Worm (Caenorhabditis elegans): ENCODE measurements around the gene adah-1.

The adah-1 gene

DNA sequence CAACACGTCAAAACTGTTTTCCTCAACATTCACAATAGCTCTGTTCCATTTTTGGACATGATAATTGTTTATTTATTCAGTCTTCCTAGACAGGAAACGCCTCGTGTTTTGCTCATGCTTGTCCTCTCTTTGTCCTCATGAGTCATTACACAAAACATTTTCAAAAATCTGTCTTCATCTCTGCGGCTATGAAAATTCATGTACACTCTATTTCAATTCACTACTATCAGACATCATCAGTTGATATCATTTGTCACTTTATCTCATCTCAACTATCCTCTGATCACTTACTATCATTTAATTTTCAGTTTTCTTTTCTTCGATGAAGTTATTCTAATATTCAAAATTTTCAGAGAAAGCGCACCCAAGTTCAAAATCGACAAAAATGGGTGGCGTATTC lies at the start of gene adah-1:
TSS of gene adah-1 (plus strand) at position 354 of the 400 bp plus-strand sequence.
- TF ChIP-seq unc-62 (GFP tag; optimal IDR thresholded peaks at IDR 0.05): no peak

DNA sequence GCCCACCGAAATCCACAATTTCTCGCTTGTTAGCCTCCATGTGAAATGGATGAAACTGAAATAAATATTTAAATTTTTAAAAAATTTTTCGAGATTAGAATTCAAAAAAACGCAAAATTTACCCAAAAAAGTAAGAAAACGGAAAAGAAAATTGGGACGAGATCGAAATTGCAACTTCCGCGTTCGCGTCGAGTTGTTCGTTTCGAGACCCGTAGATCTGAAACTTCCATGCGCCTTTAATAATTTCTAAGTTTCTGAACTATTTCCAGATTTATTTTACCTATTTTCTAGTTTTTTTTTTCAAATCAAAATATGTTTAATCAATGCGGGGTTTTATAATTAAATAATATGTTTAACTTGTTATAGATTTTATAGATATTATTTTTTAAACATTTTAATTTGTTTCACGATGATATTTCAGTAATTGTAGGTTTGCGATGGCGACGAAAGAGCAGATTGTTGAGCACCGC lies 46.9 kb upstream of the adah-1 start, which contains the start of the genes pgl-1 and him-3:
TSS of gene pgl-1 (minus strand) at position 230 of the 470 bp plus-strand sequence.
TSS of gene him-3 (plus strand) at position 420 of the 470 bp plus-strand sequence.
- no peak for TF ChIP-seq unc-62 (GFP tag; optimal IDR thresholded peaks at IDR 0.05)

DNA sequence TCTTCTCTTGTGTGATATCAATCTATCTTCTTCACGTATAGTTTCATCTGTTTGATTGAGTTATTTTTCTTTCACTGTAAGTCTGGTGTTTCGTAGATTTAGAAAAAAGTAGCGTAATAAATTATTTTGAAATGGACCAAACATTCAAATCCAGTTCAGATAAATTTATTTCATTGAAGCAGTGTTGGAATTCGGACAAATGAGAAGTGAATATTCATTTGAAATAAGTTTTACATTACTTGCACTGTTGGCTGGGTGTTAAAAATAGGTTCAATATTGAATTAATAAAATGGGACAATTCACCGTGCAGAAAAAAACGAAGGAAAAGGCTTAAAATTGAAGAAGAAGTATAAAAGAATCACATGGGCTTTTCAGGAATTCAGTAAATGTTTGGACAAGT lies 45.4 kb upstream of the adah-1 start:
- no peak for TF ChIP-seq unc-62 (GFP tag; optimal IDR thresholded peaks at IDR 0.05)

DNA sequence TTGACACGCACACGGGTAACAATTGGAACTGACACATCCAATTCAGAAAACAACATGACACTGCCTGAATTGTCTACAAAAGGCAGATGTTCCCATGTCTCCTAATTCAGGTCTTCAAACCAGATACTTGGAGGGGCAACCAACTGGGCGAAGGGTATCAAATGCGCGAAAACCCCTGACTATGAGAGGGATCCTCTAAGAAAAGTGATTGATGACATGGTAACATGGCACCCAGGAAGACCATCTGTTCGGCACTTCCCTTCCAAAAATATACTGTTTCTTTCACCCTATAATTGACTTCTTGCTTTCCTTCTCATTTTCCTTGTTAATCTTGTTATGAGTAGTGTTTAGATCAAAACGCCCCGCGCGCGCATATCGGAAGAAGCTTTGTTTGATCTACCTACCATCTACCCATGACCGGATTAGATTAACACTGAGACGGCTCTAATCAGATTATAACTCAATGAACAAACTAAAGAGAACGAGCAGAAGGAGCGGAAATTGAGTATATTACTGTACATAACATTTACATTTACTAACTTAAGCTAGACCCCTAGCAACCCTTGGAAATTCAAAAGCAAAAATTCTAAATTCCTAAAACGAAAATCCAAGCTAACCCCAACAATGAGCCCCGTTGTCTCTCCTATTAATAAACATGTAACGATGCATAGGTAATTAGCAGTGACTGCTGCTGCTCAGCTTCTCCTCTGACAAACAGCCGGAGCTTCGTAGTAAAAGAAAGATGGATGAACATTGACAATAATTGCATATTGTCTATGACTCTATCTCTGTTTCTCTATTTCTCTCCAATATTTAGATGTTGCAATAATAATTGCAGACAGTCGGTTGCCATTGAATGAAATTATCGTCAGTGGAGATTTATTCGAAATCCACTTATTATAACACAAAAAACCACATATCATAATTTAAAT lies 39.3 kb upstream of the adah-1 start:
- no peak for TF ChIP-seq unc-62 (GFP tag; optimal IDR thresholded peaks at IDR 0.05)

DNA sequence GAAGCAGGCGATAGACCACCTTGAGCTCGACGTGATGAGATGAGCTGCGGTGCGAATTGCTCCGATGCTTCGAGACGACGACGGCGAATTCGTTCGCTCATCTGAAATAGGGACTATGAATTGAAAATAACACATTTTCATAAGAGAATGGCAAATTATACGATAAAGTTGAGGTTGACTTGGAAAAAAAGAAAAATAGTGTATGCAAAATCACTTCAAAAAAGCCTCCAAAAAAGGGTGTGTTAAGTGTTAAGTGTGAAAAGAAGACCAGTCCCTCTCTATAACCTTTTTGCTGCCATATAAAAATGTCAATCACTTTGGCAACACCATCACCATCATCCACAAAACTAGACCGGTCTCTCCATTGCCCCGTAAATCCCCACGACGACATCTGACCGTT lies 37.2 kb upstream of the adah-1 start, which contains the start of gene prkl-1:
TSS of gene prkl-1 (minus strand) at position 101 of the 400 bp plus-strand sequence.
- no peak for TF ChIP-seq unc-62 (GFP tag; optimal IDR thresholded peaks at IDR 0.05)

DNA sequence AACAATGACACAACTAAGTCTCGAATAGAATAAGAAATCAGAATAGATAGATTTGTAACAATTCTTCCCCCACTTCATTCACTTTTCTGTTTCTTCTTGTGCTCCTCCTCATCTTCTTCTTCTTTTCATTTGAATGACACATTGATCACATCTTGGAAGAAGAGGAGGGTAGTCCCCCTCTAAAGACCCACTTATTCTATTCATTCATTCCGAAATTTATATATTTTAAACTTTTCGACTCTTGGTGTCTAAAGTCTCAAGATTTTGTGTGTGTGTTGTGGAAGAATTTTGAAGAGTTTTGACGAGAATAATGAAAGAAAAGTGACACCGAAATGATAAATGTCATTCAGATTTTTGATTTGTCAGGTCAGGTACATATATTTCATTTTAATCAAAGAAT lies 32.9 kb upstream of the adah-1 start:
- TF ChIP-seq unc-62 (GFP tag; optimal IDR thresholded peaks at IDR 0.05): no peak

DNA sequence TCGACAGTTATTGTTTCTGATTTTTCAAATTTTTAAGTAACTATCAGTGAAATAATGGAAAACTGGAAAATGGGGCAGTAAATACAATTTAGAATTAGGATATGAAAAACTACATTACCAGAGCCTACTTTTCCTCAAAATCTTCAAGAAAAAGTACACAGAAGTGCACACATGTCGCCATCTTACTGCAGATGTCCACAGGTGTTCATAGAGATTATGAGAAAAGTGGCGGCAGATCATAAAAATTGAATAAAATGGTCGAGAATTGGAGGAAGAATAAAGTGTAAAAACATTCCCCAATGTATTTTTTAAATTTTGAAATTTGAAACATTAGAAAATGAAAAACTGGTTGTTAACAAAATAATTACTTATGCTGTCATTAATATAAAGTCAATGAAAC lies 26.1 kb upstream of the adah-1 start:
- TF ChIP-seq unc-62 (GFP tag; optimal IDR thresholded peaks at IDR 0.05): no peak

DNA sequence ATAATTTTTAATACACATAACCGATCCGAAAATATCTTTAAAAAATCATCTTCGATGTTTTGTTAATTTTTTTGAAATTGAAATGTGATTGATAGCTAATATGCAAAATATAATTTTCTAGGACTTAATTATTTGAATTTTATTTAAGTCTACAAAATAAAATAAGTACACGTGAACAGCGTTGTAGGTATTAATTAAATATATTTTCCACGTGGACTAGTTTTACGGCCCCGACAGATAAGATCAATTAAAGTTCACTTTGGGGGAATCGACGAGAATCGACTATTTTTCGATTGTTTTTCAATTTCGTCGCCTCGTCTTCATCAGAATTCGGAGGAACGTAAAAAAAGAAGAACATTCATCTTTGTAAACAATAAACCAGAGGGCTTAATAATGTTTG lies 24.8 kb upstream of the adah-1 start, which contains the start of gene C25A8.5:
TSS of gene C25A8.5 (plus strand) at position 301 of the 400 bp plus-strand sequence.
- no peak for TF ChIP-seq unc-62 (GFP tag; optimal IDR thresholded peaks at IDR 0.05)

DNA sequence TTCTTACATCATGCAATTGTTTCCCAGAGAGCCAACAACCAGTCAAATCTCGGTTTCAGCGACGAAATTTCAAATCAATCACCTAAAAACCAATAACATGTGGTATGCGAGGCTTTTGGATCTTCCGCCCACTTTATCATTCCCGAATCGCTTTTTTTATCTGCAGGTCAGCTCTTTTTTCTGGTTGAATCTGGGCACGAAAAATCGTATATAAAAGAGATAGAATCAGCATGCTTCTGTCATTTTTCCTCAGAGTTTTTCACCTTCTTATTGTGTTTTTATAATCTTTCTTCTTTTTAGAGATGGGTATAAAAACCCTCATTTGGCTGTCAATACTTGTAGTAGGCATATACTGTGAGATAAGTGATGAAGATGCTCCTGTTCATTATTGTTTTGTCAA lies 20.7 kb upstream of the adah-1 start, which contains the start of gene cht-3:
TSS of gene cht-3 (plus strand) at position 301 of the 400 bp plus-strand sequence.
- no peak for TF ChIP-seq unc-62 (GFP tag; optimal IDR thresholded peaks at IDR 0.05)

DNA sequence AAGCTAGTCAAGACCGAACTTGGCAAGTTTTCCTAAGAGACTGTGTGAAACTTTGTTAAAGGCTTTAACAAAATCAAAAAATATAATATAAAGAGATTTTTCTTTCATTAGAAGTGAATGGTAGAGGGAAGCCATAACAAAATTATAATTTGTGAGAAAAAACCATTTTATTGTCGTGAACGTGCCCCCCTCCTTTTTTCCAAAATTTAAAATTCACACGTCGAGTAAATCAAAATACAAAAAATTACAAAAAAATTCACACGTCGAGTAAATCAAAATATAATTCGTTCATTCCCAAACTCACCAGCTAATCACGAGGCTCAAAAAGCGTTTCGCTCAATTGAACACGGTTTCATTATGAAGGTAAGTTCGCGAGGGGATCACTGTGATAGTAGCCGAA lies 14.5 kb upstream of the adah-1 start, which contains the start of gene C25A8.2:
TSS of gene C25A8.2 (plus strand) at position 301 of the 400 bp plus-strand sequence.
- no peak for TF ChIP-seq unc-62 (GFP tag; optimal IDR thresholded peaks at IDR 0.05)

DNA sequence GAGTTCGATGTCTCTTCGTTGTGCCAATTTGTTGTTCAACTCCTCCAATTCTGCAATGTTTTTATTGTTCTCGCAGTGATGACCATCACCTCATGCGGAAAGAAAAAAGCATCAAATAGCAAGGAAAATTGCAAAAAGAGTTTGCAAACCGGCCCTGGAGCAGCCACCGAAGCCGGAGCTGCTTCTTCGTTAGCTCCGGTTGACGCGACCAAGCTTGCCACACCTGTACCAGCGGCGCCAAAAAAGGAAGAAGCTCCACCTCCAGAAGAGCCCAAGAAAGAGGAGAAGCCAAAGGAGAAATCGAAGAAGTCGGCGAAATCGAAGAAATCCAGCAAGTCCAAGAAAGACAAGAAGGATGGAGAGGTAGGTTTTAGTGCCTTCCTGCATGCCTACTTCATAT lies 13.8 kb upstream of the adah-1 start:
- no peak for TF ChIP-seq unc-62 (GFP tag; optimal IDR thresholded peaks at IDR 0.05)

DNA sequence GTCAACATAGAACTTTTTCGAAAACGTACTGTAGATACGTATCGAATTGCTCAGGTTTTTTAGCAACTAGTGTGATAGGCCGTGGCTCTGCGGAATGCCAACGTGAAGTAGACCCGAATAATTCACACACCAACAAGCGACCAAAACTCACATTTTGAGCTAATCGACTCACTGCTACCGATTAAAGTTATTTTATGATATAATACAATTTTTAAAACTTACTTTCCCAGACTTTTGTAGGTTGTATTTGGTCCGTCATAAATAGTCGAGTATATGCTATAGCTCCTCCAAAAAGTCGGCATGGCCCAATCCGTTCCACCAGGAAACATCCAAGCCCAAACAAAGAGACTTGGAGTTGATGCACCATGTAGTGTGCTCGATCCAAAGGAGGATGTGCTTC lies 13.2 kb upstream of the adah-1 start, which contains the start of gene C25A8.1:
TSS of gene C25A8.1 (plus strand) at position 301 of the 400 bp plus-strand sequence.
- TF ChIP-seq unc-62 (GFP tag; optimal IDR thresholded peaks at IDR 0.05): no peak

DNA sequence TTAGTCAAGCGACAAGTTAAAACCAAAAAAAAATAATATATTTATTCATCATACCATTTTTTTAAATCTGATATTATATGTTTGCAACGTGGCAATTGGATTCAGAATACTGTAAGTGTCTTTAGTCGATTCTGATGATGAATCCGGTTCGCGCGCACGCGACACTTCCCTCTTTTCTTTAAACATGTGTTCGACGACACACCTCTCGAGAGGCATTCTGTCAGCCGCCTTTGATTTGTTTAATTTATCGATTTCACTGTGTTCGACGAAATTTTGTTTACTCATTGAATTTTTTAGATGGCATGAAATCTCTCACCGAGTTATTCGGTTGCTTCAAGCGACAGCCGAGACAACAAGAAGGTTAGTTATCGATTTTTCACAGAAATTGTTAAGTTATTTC lies 12.3 kb upstream of the adah-1 start, which contains the start of gene trxr-1:
TSS of gene trxr-1 (plus strand) at position 227 of the 400 bp plus-strand sequence.
- no peak for TF ChIP-seq unc-62 (GFP tag; optimal IDR thresholded peaks at IDR 0.05)

DNA sequence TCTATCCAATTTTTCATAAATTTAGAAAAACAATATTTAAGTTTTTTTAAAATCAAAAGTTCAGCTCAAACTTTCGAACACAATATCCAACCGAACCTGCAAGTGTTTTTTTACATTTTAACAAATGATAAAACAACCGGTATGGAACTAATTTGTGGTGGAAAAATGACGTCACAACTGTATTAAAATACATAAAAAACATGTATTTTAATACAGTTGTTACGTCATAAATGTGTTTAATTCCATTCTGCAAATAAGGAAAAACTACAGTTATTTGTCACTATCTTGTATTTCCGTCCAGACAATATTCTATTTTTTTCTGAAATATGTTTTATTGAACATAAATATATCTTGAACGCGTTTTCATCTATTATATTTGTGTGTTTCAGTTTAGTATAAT lies 11.8 kb upstream of the adah-1 start:
- no peak for TF ChIP-seq unc-62 (GFP tag; optimal IDR thresholded peaks at IDR 0.05)

DNA sequence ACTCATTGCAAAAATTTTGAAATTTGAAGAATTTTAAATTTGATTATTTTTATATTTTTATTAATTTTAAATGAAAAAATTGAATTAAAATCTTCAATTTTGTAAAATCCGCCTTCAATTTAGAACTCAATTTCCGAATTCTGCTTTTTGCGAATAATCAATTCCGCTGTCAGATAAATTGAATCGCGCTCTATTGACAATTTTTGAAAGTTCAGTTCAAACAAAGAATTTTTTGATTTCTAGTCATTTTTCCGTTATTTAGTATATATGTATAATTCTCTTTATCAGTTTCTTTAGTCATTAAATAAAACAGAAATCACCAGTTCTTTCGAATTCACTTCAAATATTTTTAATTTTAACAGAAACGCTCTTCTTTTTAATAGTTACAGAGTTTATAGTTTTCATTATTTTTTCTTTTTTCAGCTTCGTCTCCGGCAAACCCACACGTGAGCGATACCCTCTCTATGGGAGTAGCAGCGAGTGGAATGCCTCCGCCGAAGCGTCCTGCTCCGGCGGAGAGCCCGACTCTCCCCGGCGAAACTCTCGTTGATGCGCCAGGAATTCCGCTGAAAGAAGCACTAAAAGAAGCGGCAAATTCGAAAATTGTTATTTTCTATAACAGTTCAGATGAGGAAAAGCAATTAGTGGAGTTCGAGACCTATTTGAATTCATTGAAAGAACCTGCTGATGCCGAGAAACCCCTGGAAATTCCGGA lies 11.1 kb upstream of the adah-1 start:
- TF ChIP-seq unc-62 (GFP tag; optimal IDR thresholded peaks at IDR 0.05): no peak

DNA sequence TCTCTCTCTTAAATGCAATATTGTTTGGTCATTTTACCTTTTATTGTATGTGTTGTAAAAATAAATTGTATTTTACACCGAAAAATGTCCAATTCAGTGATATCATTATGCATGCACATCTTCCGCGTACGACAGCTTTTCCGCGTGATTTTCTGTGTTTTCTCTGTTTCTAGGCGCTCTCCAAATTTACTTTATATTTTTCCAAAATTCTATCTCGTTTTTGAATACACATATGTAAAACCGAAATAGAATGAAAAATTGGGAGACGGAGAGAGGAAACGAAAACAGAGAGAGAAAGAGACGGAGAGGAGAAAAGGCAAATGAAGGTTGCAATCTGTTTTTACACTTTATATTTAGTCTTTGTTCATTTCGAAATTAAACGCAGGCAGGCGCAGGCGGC lies 7.5 kb upstream of the adah-1 start:
- TF ChIP-seq unc-62 (GFP tag; optimal IDR thresholded peaks at IDR 0.05): no peak

All from whole organism, dauer.